Worm (Caenorhabditis elegans) whole organism, L2 larva: Measurements from ENCODE around the gene T13C5.7.

Experiments
- C34F6.9 ChIP-seq: fragments of 150-350 bp; optimal IDR thresholded peaks from 2 replicates; lab custom pipeline; 2014; ENCODE audit warnings: missing biosample characterization, missing genetic modification characterization
- F13H6.1 ChIP-seq: sonication (generic microtip); optimal IDR thresholded peaks from 2 replicates; lab custom pipeline; 2016; ENCODE audit warnings: missing genetic modification characterization, missing compliant biosample characterization
- Y55F3AM.14 ChIP-seq: fragments of 200-800 bp; sonication (Bioruptor generic); optimal IDR thresholded peaks from 2 replicates; lab custom pipeline; 2018; ENCODE audit warnings: mild to moderate bottlenecking, missing genetic modification characterization, missing compliant biosample characterization
- ZK546.5 ChIP-seq: sonication (generic microtip); optimal IDR thresholded peaks from 2 replicates; lab custom pipeline; 2017; ENCODE audit warnings: missing biosample characterization, missing genetic modification characterization
- alr-1 ChIP-seq: fragments of 150-350 bp; optimal IDR thresholded peaks from 2 replicates; lab custom pipeline; 2014; ENCODE audit warnings: missing biosample characterization, missing genetic modification characterization
- ama-1 ChIP-seq: fragments of 150-350 bp; optimal IDR thresholded peaks from 2 replicates; lab custom pipeline; 2018; ENCODE audit warnings: inconsistent platforms
- ceh-16 ChIP-seq: fragments of 150-350 bp; optimal IDR thresholded peaks from 2 replicates; lab custom pipeline; 2014; ENCODE audit warnings: missing biosample characterization, missing genetic modification characterization
- crh-2 ChIP-seq: sonication (generic microtip); optimal IDR thresholded peaks from 2 replicates; lab custom pipeline; 2017; ENCODE audit warnings: missing biosample characterization, missing genetic modification characterization
- dmd-4 ChIP-seq: sonication (generic microtip); optimal IDR thresholded peaks from 2 replicates; lab custom pipeline; 2017; ENCODE audit warnings: missing biosample characterization, missing genetic modification characterization
- egl-27 ChIP-seq: sonication (generic microtip); optimal IDR thresholded peaks from 3 replicates; lab custom pipeline; 2017; ENCODE audit warnings: missing biosample characterization, missing genetic modification reagents, missing genetic modification characterization
- elt-3 ChIP-seq: sonication (generic microtip); optimal IDR thresholded peaks from 2 replicates; lab custom pipeline; 2017; ENCODE audit warnings: missing biosample characterization, missing genetic modification characterization
- fos-1 ChIP-seq: fragments of 150-350 bp; optimal IDR thresholded peaks from 2 replicates; lab custom pipeline; 2014; ENCODE audit warnings: missing biosample characterization, missing genetic modification characterization
- lin-11 ChIP-seq: fragments of 150-350 bp; sonication (generic microtip); optimal IDR thresholded peaks from 2 replicates; lab custom pipeline; 2014; ENCODE audit warnings: missing biosample characterization, missing genetic modification characterization, inconsistent platforms, mixed read lengths
- lin-13 ChIP-seq: fragments of 150-350 bp; optimal IDR thresholded peaks from 2 replicates; lab custom pipeline; 2014; ENCODE audit warnings: missing biosample characterization, missing genetic modification reagents, missing genetic modification characterization
- lsy-2 ChIP-seq, 2 experiments: fragments of 150-350 bp in 1 of 2; sonication (generic microtip) in 1 of 2; optimal IDR thresholded peaks; 2 replicates each; lab custom pipeline; 2014 to 2017; ENCODE audit warnings: missing biosample characterization in 2 of 2, missing genetic modification characterization in 2 of 2
- mab-5 ChIP-seq: fragments of 150-350 bp; optimal IDR thresholded peaks from 2 replicates; lab custom pipeline; 2014; ENCODE audit warnings: missing biosample characterization, missing genetic modification characterization
- mbf-1 ChIP-seq: sonication (generic microtip); optimal IDR thresholded peaks from 2 replicates; lab custom pipeline; 2017; ENCODE audit warnings: missing biosample characterization, missing genetic modification characterization
- mdl-1 ChIP-seq, 2 experiments: fragments of 150-350 bp in 1 of 2; sonication (generic microtip) in 1 of 2; optimal IDR thresholded peaks; 2 replicates each; lab custom pipeline; 2017; ENCODE audit warnings: missing biosample characterization in 2 of 2, missing genetic modification characterization in 2 of 2
- nhr-10 ChIP-seq: sonication (generic microtip); optimal IDR thresholded peaks from 2 replicates; lab custom pipeline; 2017; ENCODE audit warnings: missing biosample characterization, missing genetic modification characterization
- nhr-11 ChIP-seq: fragments of 150-350 bp; optimal IDR thresholded peaks from 2 replicates; lab custom pipeline; 2014; ENCODE audit warnings: missing biosample characterization, missing genetic modification characterization
- nhr-129 ChIP-seq: fragments of 150-350 bp; optimal IDR thresholded peaks from 2 replicates; lab custom pipeline; 2014; ENCODE audit warnings: missing biosample characterization, missing genetic modification characterization
- nhr-21 ChIP-seq: fragments of 150-350 bp; optimal IDR thresholded peaks from 2 replicates; lab custom pipeline; 2014; ENCODE audit warnings: missing biosample characterization, missing genetic modification characterization
- nhr-25 ChIP-seq: fragments of 150-350 bp; sonication (generic microtip); optimal IDR thresholded peaks from 3 replicates; lab custom pipeline; 2014; ENCODE audit warnings: missing biosample characterization, missing genetic modification characterization
- peb-1 ChIP-seq: fragments of 150-350 bp; optimal IDR thresholded peaks from 2 replicates; lab custom pipeline; 2014; ENCODE audit warnings: missing biosample characterization, missing genetic modification characterization
- sem-4 ChIP-seq: fragments of 150-350 bp; optimal IDR thresholded peaks from 2 replicates; lab custom pipeline; 2014; ENCODE audit warnings: missing biosample characterization, missing genetic modification reagents, missing genetic modification characterization
- skn-1 ChIP-seq: sonication (generic microtip); optimal IDR thresholded peaks from 2 replicates; lab custom pipeline; 2017; ENCODE audit warnings: missing biosample characterization, missing genetic modification characterization
- sma-3 ChIP-seq: sonication (generic microtip); optimal IDR thresholded peaks from 2 replicates; lab custom pipeline; 2016; ENCODE audit warnings: missing genetic modification reagents, missing genetic modification characterization, missing compliant biosample characterization
- snpc-4 ChIP-seq: fragments of 150-350 bp; optimal IDR thresholded peaks from 2 replicates; lab custom pipeline; 2014; ENCODE audit warnings: missing biosample characterization, missing genetic modification characterization
- unc-39 ChIP-seq: fragments of 150-350 bp; optimal IDR thresholded peaks from 2 replicates; lab custom pipeline; 2014; ENCODE audit warnings: missing biosample characterization, missing genetic modification characterization
- unc-55 ChIP-seq: fragments of 150-350 bp; sonication (generic microtip); optimal IDR thresholded peaks from 3 replicates; lab custom pipeline; 2014; ENCODE audit warnings: missing biosample characterization, missing genetic modification reagents, missing genetic modification characterization
- unc-62 ChIP-seq: fragments of 150-350 bp; optimal IDR thresholded peaks from 2 replicates; lab custom pipeline; 2014; ENCODE audit warnings: missing biosample characterization, missing genetic modification reagents, missing genetic modification characterization
- zag-1 ChIP-seq: fragments of 150-350 bp; optimal IDR thresholded peaks from 2 replicates; lab custom pipeline; 2014; ENCODE audit warnings: missing biosample characterization, missing genetic modification characterization
- ztf-1 ChIP-seq: fragments of 200-800 bp; sonication (Bioruptor generic); conservative IDR thresholded peaks from 2 replicates; pipeline ENCODE4 v1.3.6; 2022; ENCODE audit warnings: missing genetic modification characterization, missing compliant biosample characterization
- ztf-11 ChIP-seq: sonication (generic microtip); optimal IDR thresholded peaks from 2 replicates; lab custom pipeline; 2017; ENCODE audit warnings: missing biosample characterization, missing genetic modification characterization

Gene T13C5.7

ce11 chrX:6180293-6180692, at the start of gene T13C5.7:
Gene T13C5.7, plus strand, starts transcription at chrX:6180593.
- TF ChIP-seq ZK546.5 (tag; lab: Kevin White, UChicago), result no peak
- TF ChIP-seq crh-2 (tag; lab: Kevin White, UChicago), result no peak
- TF ChIP-seq ama-1, result no peak
- TF ChIP-seq fos-1 (tag; lab: Kevin White, UChicago), result no peak
- TF ChIP-seq mab-5 (tag; lab: Kevin White, UChicago), result no peak
- no peak for TF ChIP-seq unc-62 (GFP tag; lab: Kevin White, UChicago)
- no peak for TF ChIP-seq nhr-25 (tag; lab: Kevin White, UChicago)
- TF ChIP-seq sma-3, result no peak
- no peak for TF ChIP-seq nhr-21
- no peak for TF ChIP-seq nhr-11 (tag; lab: Kevin White, UChicago)
- TF ChIP-seq ceh-16, result no peak
- no peak for TF ChIP-seq nhr-10 (tag; lab: Kevin White, UChicago)

- no peak for TF ChIP-seq fos-1 (tag; lab: Kevin White, UChicago)
- no peak for TF ChIP-seq nhr-25 (tag; lab: Kevin White, UChicago)
- TF ChIP-seq crh-2 (tag; lab: Kevin White, UChicago), result peak; percentile 8
- peak; percentile 7 for TF ChIP-seq mab-5 (tag; lab: Kevin White, UChicago)
- peak; percentile 1 for TF ChIP-seq lin-13
- no peak for TF ChIP-seq lsy-2 (tag; optimal IDR thresholded peaks at IDR 0.05; lab: Kevin White, UChicago)
- TF ChIP-seq unc-55 (GFP tag; lab: Kevin White, UChicago), result peak; percentile 38
- TF ChIP-seq zag-1 (tag; lab: Kevin White, UChicago), result peak; percentile 64
- TF ChIP-seq F13H6.1 (tag; lab: Kevin White, UChicago), result peak; percentile 59
- TF ChIP-seq Y55F3AM.14 (GFP tag; lab: Kevin White, UChicago), result peak; percentile 58
- TF ChIP-seq mdl-1 (tag; optimal IDR thresholded peaks at IDR 0.05; lab: Kevin White, UChicago), result peak in 1 of 2 experiments; percentile 6
- no peak for TF ChIP-seq sem-4 (tag; lab: Kevin White, UChicago)
- TF ChIP-seq, all 48 proteins: peak for 8
These were observed 46.0 kb upstream of the T13C5.7 start for ce11 chrX:6134423-6134822.

- TF ChIP-seq elt-3 (tag; lab: Kevin White, UChicago) (no peak), peb-1 (tag; lab: Kevin White, UChicago) (no peak), alr-1 (tag; lab: Kevin White, UChicago) (no peak), lin-11 (tag; lab: Kevin White, UChicago) (no peak), dmd-4 (no peak), nhr-11 (tag; lab: Kevin White, UChicago) (no peak), lsy-2 (tag; optimal IDR thresholded peaks at IDR 0.05; lab: Kevin White, UChicago) (no peak), ztf-1 (GFP tag; lab: Robert Waterston, UW) (no peak), C34F6.9 (tag; lab: Kevin White, UChicago) (no peak), nhr-25 (tag; lab: Kevin White, UChicago) (no peak), nhr-129 (tag; lab: Kevin White, UChicago) (no peak), snpc-4 (tag; lab: Kevin White, UChicago) (no peak), ama-1 (no peak), egl-27 (tag; lab: Kevin White, UChicago) (no peak)
- TF ChIP-seq, all 48 proteins: peak for 0
These were observed 42.1 kb upstream of the T13C5.7 start, which contains the start of gene Y72A10A.1 for ce11 chrX:6138243-6138642. Gene Y72A10A.1, minus strand, starts transcription at chrX:6138343.

- TF ChIP-seq sem-4 (tag; lab: Kevin White, UChicago), result peak; percentile 18
- TF ChIP-seq nhr-21, result no peak
These were observed 34.5 kb upstream of the T13C5.7 start for ce11 chrX:6145921-6146320.

- no peak for TF ChIP-seq Y55F3AM.14 (GFP tag; lab: Kevin White, UChicago)
- TF ChIP-seq elt-3 (tag; lab: Kevin White, UChicago), result no peak
- no peak for TF ChIP-seq mbf-1 (tag; lab: Kevin White, UChicago)
- no peak for TF ChIP-seq nhr-25 (tag; lab: Kevin White, UChicago)
- TF ChIP-seq unc-39 (tag; lab: Kevin White, UChicago), result no peak
- no peak for TF ChIP-seq zag-1 (tag; lab: Kevin White, UChicago)
- TF ChIP-seq nhr-21, result no peak
- no peak for TF ChIP-seq skn-1 (tag; lab: Kevin White, UChicago)
- no peak for TF ChIP-seq nhr-10 (tag; lab: Kevin White, UChicago)
- TF ChIP-seq ztf-11 (tag; lab: Kevin White, UChicago), result no peak
- no peak for TF ChIP-seq dmd-4
- TF ChIP-seq, all 48 proteins: peak for 0
These were observed 29.9 kb upstream of the T13C5.7 start, which contains the start of gene tag-275 for ce11 chrX:6150449-6150848. Gene tag-275, minus strand, starts transcription at chrX:6150549.
